Fruit fly (Drosophila melanogaster) whole organism, larva: ENCODE data around the gene RfC4.

Experiments used
- noc ChIP-seq: fragments of 200-800 bp; sonication (Bioruptor generic); optimal IDR thresholded peaks from 3 replicates; lab custom pipeline; 2019; ENCODE audit warnings: missing biosample characterization, mild to moderate bottlenecking, missing genetic modification characterization, moderate library complexity

RfC4 gene

dm6 chr3L:4138804-4139521 lies 3.1 kb upstream of the RfC4 start, which contains the start of the genes Rop and Ras64B:
TSS of gene Rop (minus strand) at chr3L:4138996.
TSS of gene Ras64B (plus strand) at chr3L:4139076.
- peak; percentile 27 for TF ChIP-seq noc (tag; lab: Kevin White, UChicago)

dm6 chr3L:4133724-4134678 lies 1.8 kb downstream of the RfC4 start, which contains the start of gene ens:
TSS of gene ens (minus strand) at chr3L:4134550.
- no peak for TF ChIP-seq noc (tag; lab: Kevin White, UChicago)

dm6 chr3L:4132585-4132984 lies 3.3 kb downstream of the RfC4 start:
- TF ChIP-seq noc (tag; lab: Kevin White, UChicago) = no peak

dm6 chr3L:4130743-4131142 lies 5.1 kb downstream of the RfC4 start:
- TF ChIP-seq noc (tag; lab: Kevin White, UChicago) = no peak

- no peak for TF ChIP-seq noc (tag; lab: Kevin White, UChicago)
Observed at dm6 chr3L:4128579-4128978, 7.3 kb downstream of the RfC4 start.

- TF ChIP-seq noc (tag; lab: Kevin White, UChicago) = no peak
Observed at dm6 chr3L:4125709-4126108, 10.1 kb downstream of the RfC4 start.

- peak; percentile 39 for TF ChIP-seq noc (tag; lab: Kevin White, UChicago)
Observed at dm6 chr3L:4122185-4122767, 13.6 kb downstream of the RfC4 start, which contains the start of gene Chd64. TSS of gene Chd64 (minus strand) at chr3L:4122388.

- TF ChIP-seq noc (tag; lab: Kevin White, UChicago) = no peak
Observed at dm6 chr3L:4121589-4121988, 14.2 kb downstream of the RfC4 start.

dm6 chr3L:4120358-4121349 lies 15.2 kb downstream of the RfC4 start:
- TF ChIP-seq noc (tag; lab: Kevin White, UChicago) = no peak

- no peak for TF ChIP-seq noc (tag; lab: Kevin White, UChicago)
Observed at dm6 chr3L:4119636-4120357, 16.0 kb downstream of the RfC4 start.

dm6 chr3L:4118339-4118738 lies 17.5 kb downstream of the RfC4 start:
- no peak for TF ChIP-seq noc (tag; lab: Kevin White, UChicago)

- TF ChIP-seq noc (tag; lab: Kevin White, UChicago) = peak; percentile 33
Observed at dm6 chr3L:4117493-4117892, 18.3 kb downstream of the RfC4 start.

- TF ChIP-seq noc (tag; lab: Kevin White, UChicago) = peak; percentile 89
Observed at dm6 chr3L:4116490-4117367, 19.1 kb downstream of the RfC4 start.
